Fruit fly (Drosophila melanogaster) whole organism: ENCODE measurements around the gene Pex12.

ENCODE experiments used
- CG8478 ChIP-seq: fragments of >200 bp; optimal IDR thresholded peaks from 2 replicates; lab custom pipeline; 2018; ENCODE audit warnings: inconsistent platforms
- Dll ChIP-seq: fragments of >200 bp; optimal IDR thresholded peaks from 2 replicates; lab custom pipeline; 2017
- EcR ChIP-seq, 2 experiments: fragments of >200 bp; optimal IDR thresholded peaks; 2 replicates each; lab custom pipeline; 2017; ENCODE audit warnings: missing biosample characterization in 2 of 2, missing genetic modification characterization in 2 of 2, missing genetic modification reagents in 2 of 2
- pan ChIP-seq: fragments of >200 bp; optimal IDR thresholded peaks from 2 replicates; lab custom pipeline; 2017
- psq ChIP-seq: fragments of >200 bp; optimal IDR thresholded peaks from 2 replicates; lab custom pipeline; 2017
- usp ChIP-seq: fragments of >200 bp; optimal IDR thresholded peaks from 2 replicates; lab custom pipeline; 2017; ENCODE audit warnings: missing biosample characterization, missing genetic modification characterization, mixed read lengths

Pex12 gene

dm6 chr2L:815785-816389 lies at the start of gene Pex12, which contains the start of gene Saf6:
TSS of gene Pex12 (plus strand) at chr2L:815993.
TSS of gene Saf6 (minus strand) at chr2L:815950.
- TF ChIP-seq Dll (lab: Kevin White, UChicago) (no peak), usp (GFP tag; lab: Kevin White, UChicago) (no peak), psq (lab: Kevin White, UChicago) (no peak), pan (lab: Kevin White, UChicago) (no peak), EcR (GFP tag; optimal IDR thresholded peaks at IDR 0.05; lab: Kevin White, UChicago) (no peak), CG8478 (lab: Kevin White, UChicago) (no peak)

dm6 chr2L:773247-773646 lies 42.5 kb upstream of the Pex12 start, which contains the start of gene CG12506:
TSS of gene CG12506 (plus strand) at chr2L:773547.
- TF ChIP-seq usp (GFP tag; lab: Kevin White, UChicago), result no peak
- no peak for TF ChIP-seq Dll (lab: Kevin White, UChicago)
- TF ChIP-seq psq (lab: Kevin White, UChicago), result no peak
- TF ChIP-seq EcR (GFP tag; optimal IDR thresholded peaks at IDR 0.05; lab: Kevin White, UChicago), result no peak
- no peak for TF ChIP-seq CG8478 (lab: Kevin White, UChicago)
- TF ChIP-seq pan (lab: Kevin White, UChicago), result no peak

dm6 chr2L:776236-776635 lies 39.6 kb upstream of the Pex12 start, which contains the start of gene CG13946:
TSS of gene CG13946 (plus strand) at chr2L:776536.
- no peak for TF ChIP-seq EcR (GFP tag; optimal IDR thresholded peaks at IDR 0.05; lab: Kevin White, UChicago)
- no peak for TF ChIP-seq CG8478 (lab: Kevin White, UChicago)
- no peak for TF ChIP-seq psq (lab: Kevin White, UChicago)
- no peak for TF ChIP-seq Dll (lab: Kevin White, UChicago)
- no peak for TF ChIP-seq pan (lab: Kevin White, UChicago)
- no peak for TF ChIP-seq usp (GFP tag; lab: Kevin White, UChicago)

- TF ChIP-seq Dll (lab: Kevin White, UChicago) (no peak), psq (lab: Kevin White, UChicago) (no peak)
These were observed 36.6 kb upstream of the Pex12 start, which contains the start of gene CG13947 for dm6 chr2L:779123-779584. TSS of gene CG13947 (plus strand) at chr2L:779173.

dm6 chr2L:780182-780581 lies 35.6 kb upstream of the Pex12 start, which contains the start of gene Gr21a:
TSS of gene Gr21a (plus strand) at chr2L:780482.
- no peak for TF ChIP-seq CG8478 (lab: Kevin White, UChicago)
- TF ChIP-seq Dll (lab: Kevin White, UChicago), result no peak
- no peak for TF ChIP-seq psq (lab: Kevin White, UChicago)
- TF ChIP-seq usp (GFP tag; lab: Kevin White, UChicago), result no peak
- no peak for TF ChIP-seq pan (lab: Kevin White, UChicago)

- no peak for TF ChIP-seq CG8478 (lab: Kevin White, UChicago)
- no peak for TF ChIP-seq EcR (GFP tag; optimal IDR thresholded peaks at IDR 0.05; lab: Kevin White, UChicago)
- no peak for TF ChIP-seq usp (GFP tag; lab: Kevin White, UChicago)
- TF ChIP-seq Dll (lab: Kevin White, UChicago), result no peak
- TF ChIP-seq pan (lab: Kevin White, UChicago), result no peak
- TF ChIP-seq psq (lab: Kevin White, UChicago), result no peak
These were observed 34.9 kb upstream of the Pex12 start for dm6 chr2L:780851-781250.

dm6 chr2L:784036-784435 lies 31.8 kb upstream of the Pex12 start, which contains the start of gene CG3544:
TSS of gene CG3544 (plus strand) at chr2L:784336.
- TF ChIP-seq EcR (GFP tag; optimal IDR thresholded peaks at IDR 0.05; lab: Kevin White, UChicago) (no peak), psq (lab: Kevin White, UChicago) (no peak), usp (GFP tag; lab: Kevin White, UChicago) (no peak), Dll (lab: Kevin White, UChicago) (no peak), CG8478 (lab: Kevin White, UChicago) (no peak), pan (lab: Kevin White, UChicago) (no peak)

- TF ChIP-seq Dll (lab: Kevin White, UChicago), result no peak
- TF ChIP-seq pan (lab: Kevin White, UChicago), result no peak
- TF ChIP-seq CG8478 (lab: Kevin White, UChicago), result no peak
- no peak for TF ChIP-seq psq (lab: Kevin White, UChicago)
These were observed 25.8 kb upstream of the Pex12 start for dm6 chr2L:789966-790365.

- no peak for TF ChIP-seq CG8478 (lab: Kevin White, UChicago)
- TF ChIP-seq psq (lab: Kevin White, UChicago), result no peak
- no peak for TF ChIP-seq EcR (GFP tag; optimal IDR thresholded peaks at IDR 0.05; lab: Kevin White, UChicago)
These were observed 25.1 kb upstream of the Pex12 start, which contains the start of gene Pkg21D for dm6 chr2L:790698-791097. TSS of gene Pkg21D (minus strand) at chr2L:790798.

- TF ChIP-seq pan (lab: Kevin White, UChicago) (no peak), psq (lab: Kevin White, UChicago) (no peak), usp (GFP tag; lab: Kevin White, UChicago) (no peak), CG8478 (lab: Kevin White, UChicago) (no peak), EcR (GFP tag; optimal IDR thresholded peaks at IDR 0.05; lab: Kevin White, UChicago) (no peak), Dll (lab: Kevin White, UChicago) (no peak)
These were observed 5.5 kb upstream of the Pex12 start, which contains the start of gene Nnf1b for dm6 chr2L:810277-810676. TSS of gene Nnf1b (plus strand) at chr2L:810577.

dm6 chr2L:811405-811804 lies 4.4 kb upstream of the Pex12 start, which contains the start of gene Dbp21E2:
TSS of gene Dbp21E2 (plus strand) at chr2L:811584.
- TF ChIP-seq EcR (GFP tag; optimal IDR thresholded peaks at IDR 0.05; lab: Kevin White, UChicago) (no peak), CG8478 (lab: Kevin White, UChicago) (no peak), Dll (lab: Kevin White, UChicago) (no peak)

dm6 chr2L:817850-818249 lies 2.1 kb downstream of the Pex12 start, which contains the start of gene CG15880:
TSS of gene CG15880 (minus strand) at chr2L:817950.
- TF ChIP-seq pan (lab: Kevin White, UChicago) (no peak), usp (GFP tag; lab: Kevin White, UChicago) (no peak), Dll (lab: Kevin White, UChicago) (no peak), psq (lab: Kevin White, UChicago) (no peak), EcR (GFP tag; optimal IDR thresholded peaks at IDR 0.05; lab: Kevin White, UChicago) (no peak), CG8478 (lab: Kevin White, UChicago) (no peak)
